Fruit fly (Drosophila melanogaster): ENCODE results near the gene Zip71B.
A peak's percentile ranks its signal among the peaks of the same experiment; 100 is the strongest.

Gene Zip71B

DNA sequence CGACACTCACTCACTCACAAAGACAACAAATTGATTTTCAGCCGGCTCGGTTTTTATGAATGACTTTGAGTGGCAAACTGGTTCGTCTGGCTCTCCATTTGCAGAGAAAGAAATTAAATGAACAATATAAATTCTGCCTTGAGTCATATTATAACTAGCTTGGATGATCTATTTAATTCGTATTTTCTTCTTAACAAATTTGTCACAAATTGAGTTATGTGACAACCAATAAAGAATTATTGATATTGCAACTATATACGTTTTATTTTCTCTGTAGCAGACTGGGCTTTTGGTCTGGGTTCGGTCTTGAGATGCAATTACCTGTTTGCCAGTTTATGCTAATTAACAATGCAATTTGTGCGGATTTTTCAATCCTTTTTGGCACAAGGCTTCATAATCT, 14.7 kb downstream of the Zip71B start (continued):
- TF ChIP-seq Ets21C (GFP tag; optimal IDR thresholded peaks at IDR 0.05) (peak; percentile 57), CG6808 (GFP tag; optimal IDR thresholded peaks at IDR 0.05) (peak; percentile 59), Eip75B (GFP tag; optimal IDR thresholded peaks at IDR 0.05) (peak; percentile 88), Sox102F (GFP tag; optimal IDR thresholded peaks at IDR 0.05) (peak; percentile 77), Lpt (GFP tag; optimal IDR thresholded peaks at IDR 0.05) (peak; percentile 74), Hr39 (GFP tag; optimal IDR thresholded peaks at IDR 0.05) (peak; percentile 62), dsx (GFP tag; optimal IDR thresholded peaks at IDR 0.05; ENCODE audit: poor library complexity, severe bottlenecking) (peak; percentile 76), esn (GFP tag; optimal IDR thresholded peaks at IDR 0.05) (peak; percentile 82), Met (GFP tag; optimal IDR thresholded peaks at IDR 0.05) (peak; percentile 68), CG3032 (tag; optimal IDR thresholded peaks at IDR 0.05) (peak; percentile 77), CG11762 (GFP tag; optimal IDR thresholded peaks at IDR 0.05; ENCODE audit: insufficient read depth) (peak; percentile 77)

DNA sequence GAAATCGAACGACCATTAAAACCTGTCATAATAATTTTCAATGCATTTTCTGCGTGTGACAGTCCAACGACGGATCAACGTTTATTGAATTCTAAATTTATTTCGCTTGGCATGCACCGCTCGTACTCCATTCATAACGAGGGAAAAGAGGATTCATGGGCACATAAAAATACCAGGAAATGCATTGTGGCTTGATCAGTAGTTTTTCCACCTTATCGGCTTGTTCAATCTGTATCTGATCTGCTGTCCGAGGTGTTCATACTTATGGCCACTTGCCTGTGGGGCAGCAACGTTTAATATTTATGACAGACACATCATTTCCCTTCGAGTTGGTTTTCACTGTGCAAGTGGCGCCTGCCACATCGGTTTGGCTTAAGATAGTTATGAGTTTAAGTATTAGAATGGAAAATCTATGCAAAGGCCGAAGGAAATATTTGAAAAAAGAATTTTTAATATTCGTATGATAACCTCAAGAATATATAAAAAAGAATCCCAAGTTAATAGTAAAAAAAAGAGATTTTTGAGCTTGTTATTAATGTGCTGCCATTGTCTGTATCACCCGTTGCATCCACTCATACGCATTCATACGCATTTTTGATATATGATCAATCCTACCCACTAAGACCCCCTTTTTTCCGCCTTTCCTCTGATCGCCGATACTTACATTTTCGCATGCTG, 15.3 kb downstream of the Zip71B start:
- TF ChIP-seq CG9139 (GFP tag; optimal IDR thresholded peaks at IDR 0.05) = no peak
- peak; percentile 58 for TF ChIP-seq CG32006 (GFP tag; optimal IDR thresholded peaks at IDR 0.05)
- no peak for TF ChIP-seq CG6854 (GFP tag; optimal IDR thresholded peaks at IDR 0.05)
- peak; percentile 15 for TF ChIP-seq CG10631 (GFP tag; optimal IDR thresholded peaks at IDR 0.05)
- TF ChIP-seq achi (GFP tag; optimal IDR thresholded peaks at IDR 0.05) = peak; percentile 54
- peak; percentile 8 for TF ChIP-seq CG6792 (GFP tag; optimal IDR thresholded peaks at IDR 0.05)
- peak; percentile 20 for TF ChIP-seq Sox14 (GFP tag; optimal IDR thresholded peaks at IDR 0.05)
- peak; percentile 24 for TF ChIP-seq acj6 (GFP tag; optimal IDR thresholded peaks at IDR 0.05)
- no peak for TF ChIP-seq CG11902 (GFP tag; optimal IDR thresholded peaks at IDR 0.05)
- TF ChIP-seq CG8319 (GFP tag; optimal IDR thresholded peaks at IDR 0.05) = no peak
- TF ChIP-seq cyc (GFP tag; optimal IDR thresholded peaks at IDR 0.05) = no peak
- no peak for TF ChIP-seq salr (GFP tag; optimal IDR thresholded peaks at IDR 0.05)
- TF ChIP-seq CG4318 (GFP tag; optimal IDR thresholded peaks at IDR 0.05) = no peak
- no peak for TF ChIP-seq Gug (GFP tag; IDR thresholded peaks at IDR 0.05)
- no peak for TF ChIP-seq Blimp-1 (GFP tag; optimal IDR thresholded peaks at IDR 0.05)
- peak; percentile 59 for TF ChIP-seq CG8119 (GFP tag; IDR thresholded peaks at IDR 0.05)
- no peak for TF ChIP-seq CG16779 (tag; optimal IDR thresholded peaks at IDR 0.05)
- TF ChIP-seq pdm3 (GFP tag; optimal IDR thresholded peaks at IDR 0.05) = peak; percentile 7
- peak; percentile 16 for TF ChIP-seq CG31627 (GFP tag; optimal IDR thresholded peaks at IDR 0.05)
- peak; percentile 42 for TF ChIP-seq Met (GFP tag; optimal IDR thresholded peaks at IDR 0.05)
- peak; percentile 8 for TF ChIP-seq dsx (GFP tag; optimal IDR thresholded peaks at IDR 0.05; ENCODE audit: poor library complexity, severe bottlenecking)
- peak; percentile 28 for TF ChIP-seq esn (GFP tag; optimal IDR thresholded peaks at IDR 0.05)
- TF ChIP-seq Ets96B (tag; optimal IDR thresholded peaks at IDR 0.05) = peak; percentile 45
- TF ChIP-seq CG15336 (GFP tag; IDR thresholded peaks at IDR 0.05) = peak; percentile 55
- TF ChIP-seq CG1621 (tag; optimal IDR thresholded peaks at IDR 0.05) = no peak
- no peak for TF ChIP-seq Hr39 (GFP tag; optimal IDR thresholded peaks at IDR 0.05)
- TF ChIP-seq Sox102F (GFP tag; optimal IDR thresholded peaks at IDR 0.05) = peak; percentile 17
- TF ChIP-seq CG6163 (GFP tag; IDR thresholded peaks at IDR 0.05) = peak; percentile 56; the same call in 2 of the 3 replicates
- TF ChIP-seq vri (GFP tag; optimal IDR thresholded peaks at IDR 0.05) = no peak
- no peak for TF ChIP-seq CG6276 (GFP tag; optimal IDR thresholded peaks at IDR 0.05)
- TF ChIP-seq CG10669 (GFP tag; optimal IDR thresholded peaks at IDR 0.05) = peak; percentile 16
- no peak for TF ChIP-seq Sox15 (GFP tag; optimal IDR thresholded peaks at IDR 0.05)
- TF ChIP-seq svp (GFP tag) = peak; percentile 69
- TF ChIP-seq fd85E (GFP tag; optimal IDR thresholded peaks at IDR 0.05) = no peak
- peak; percentile 90 for TF ChIP-seq Eip78C (GFP tag)
- 0 out of 3 replicates have a peak, but pooled peaks have one; percentile 30 for TF ChIP-seq eg (GFP tag; IDR thresholded peaks at IDR 0.05)
- TF ChIP-seq OdsH (GFP tag; optimal IDR thresholded peaks at IDR 0.05) = peak; percentile 58
- no peak for TF ChIP-seq CG11762 (GFP tag; optimal IDR thresholded peaks at IDR 0.05; ENCODE audit: insufficient read depth)
- peak; percentile 22 for TF ChIP-seq CG34406 (GFP tag; optimal IDR thresholded peaks at IDR 0.05)
- TF ChIP-seq Hr38 (GFP tag; optimal IDR thresholded peaks at IDR 0.05) = no peak
- TF ChIP-seq dac (GFP tag; optimal IDR thresholded peaks at IDR 0.05) = no peak
- peak; percentile 31 for TF ChIP-seq Hr4 (GFP tag; optimal IDR thresholded peaks at IDR 0.05)
- TF ChIP-seq fkh (GFP tag; optimal IDR thresholded peaks at IDR 0.05) = no peak

Measured in whole organism, prepupa.